Fruit fly (Drosophila melanogaster) whole organism, embryonic: Measurements from ENCODE around the gene Pka-C3.

Experiments used
- B-H2 ChIP-seq: fragments of 200-800 bp; sonication (Bioruptor generic); optimal IDR thresholded peaks from 2 replicates; lab custom pipeline; 2018; ENCODE audit warnings: missing biosample characterization, mild to moderate bottlenecking, missing genetic modification characterization
- CG12391 ChIP-seq: fragments of 200-800 bp; sonication (Bioruptor generic); optimal IDR thresholded peaks from 3 replicates; lab custom pipeline; 2018; ENCODE audit warnings: missing biosample characterization, mild to moderate bottlenecking, missing genetic modification characterization, moderate library complexity
- CG12659 ChIP-seq: fragments of 200-800 bp; sonication (Bioruptor generic); optimal IDR thresholded peaks from 3 replicates; lab custom pipeline; 2017; ENCODE audit warnings: mild to moderate bottlenecking, missing biosample characterization, missing genetic modification reagents, missing genetic modification characterization
- CG12942 ChIP-seq: fragments of 200-800 bp; sonication (Bioruptor generic); optimal IDR thresholded peaks from 3 replicates; lab custom pipeline; 2016; ENCODE audit warnings: missing biosample characterization, missing genetic modification characterization
- CG13287 ChIP-seq: fragments of 200-800 bp; sonication (Bioruptor generic); IDR thresholded peaks from 2 replicates; pipeline ENCODE4 v1.3.6; 2022; ENCODE audit warnings: missing biosample characterization, missing genetic modification characterization; ENCODE audit not compliant: partially characterized antibody
- CG13424 ChIP-seq: fragments of 200-800 bp; sonication (Bioruptor generic); optimal IDR thresholded peaks from 2 replicates; lab custom pipeline; 2019; ENCODE audit warnings: missing biosample characterization, mild to moderate bottlenecking, missing genetic modification characterization, moderate library complexity
- CG13624 ChIP-seq: fragments of 200-800 bp; sonication (Bioruptor generic); optimal IDR thresholded peaks from 2 replicates; lab custom pipeline; 2016; ENCODE audit warnings: missing biosample characterization, missing genetic modification characterization
- CG14050 ChIP-seq: fragments of 200-800 bp; sonication (Bioruptor generic); IDR thresholded peaks from 3 replicates; pipeline ENCODE4 v1.3.6; 2022; ENCODE audit warnings: missing biosample characterization, missing genetic modification characterization
- CG17359 ChIP-seq: fragments of 200-800 bp; sonication (Bioruptor generic); optimal IDR thresholded peaks from 3 replicates; lab custom pipeline; 2018; ENCODE audit warnings: missing biosample characterization, mild to moderate bottlenecking, missing genetic modification characterization, moderate library complexity
- CG18011 ChIP-seq: fragments of 200-800 bp; sonication (Bioruptor generic); optimal IDR thresholded peaks from 2 replicates; lab custom pipeline; 2017; ENCODE audit warnings: missing biosample characterization, missing genetic modification characterization, mild to moderate bottlenecking, moderate library complexity, missing genotype
- CG32532 ChIP-seq: fragments of 200-800 bp; sonication (Bioruptor generic); IDR thresholded peaks from 2 replicates; pipeline ENCODE4 v1.3.6; 2022; ENCODE audit warnings: missing biosample characterization, missing genetic modification characterization
- CG3281 ChIP-seq: fragments of 200-800 bp; sonication (Bioruptor generic); optimal IDR thresholded peaks from 3 replicates; lab custom pipeline; 2017; ENCODE audit warnings: missing biosample characterization, mild to moderate bottlenecking, missing genetic modification characterization
- CG3995 ChIP-seq: fragments of 200-800 bp; sonication (Bioruptor generic); optimal IDR thresholded peaks from 3 replicates; lab custom pipeline; 2016; ENCODE audit warnings: missing biosample characterization, missing genetic modification characterization
- CG4820 ChIP-seq: fragments of 200-800 bp; sonication (Bioruptor generic); optimal IDR thresholded peaks from 3 replicates; lab custom pipeline; 2016; ENCODE audit warnings: missing biosample characterization, missing genetic modification characterization
- CG6765 ChIP-seq: fragments of 200-800 bp; sonication (Bioruptor generic); optimal IDR thresholded peaks from 3 replicates; lab custom pipeline; 2017; ENCODE audit warnings: missing biosample characterization, mild to moderate bottlenecking, missing genetic modification characterization
- CG7963 ChIP-seq: fragments of 200-800 bp; sonication (Bioruptor generic); IDR thresholded peaks from 3 replicates; pipeline ENCODE4 v1.3.6; 2022; ENCODE audit warnings: missing biosample characterization, missing genetic modification characterization; ENCODE audit not compliant: partially characterized antibody
- CG9932 ChIP-seq: fragments of 200-800 bp; sonication (Bioruptor generic); IDR thresholded peaks from 2 replicates; pipeline ENCODE4 v1.3.6; 2022; ENCODE audit warnings: missing biosample characterization, missing genetic modification characterization
- D19B ChIP-seq: fragments of 200-800 bp; sonication (Bioruptor generic); optimal IDR thresholded peaks from 2 replicates; lab custom pipeline; 2017; ENCODE audit warnings: missing biosample characterization, mild to moderate bottlenecking, missing genetic modification characterization
- Dad ChIP-seq: fragments of 200-800 bp; sonication (Bioruptor generic); optimal IDR thresholded peaks from 3 replicates; lab custom pipeline; 2016; ENCODE audit warnings: missing biosample characterization, missing genetic modification characterization
- ERR ChIP-seq: fragments of 200-800 bp; sonication (Bioruptor generic); optimal IDR thresholded peaks from 2 replicates; lab custom pipeline; 2016; ENCODE audit warnings: missing biosample characterization, missing genetic modification characterization
- Ets65A ChIP-seq: fragments of 200-800 bp; sonication (Bioruptor generic); peaks from one replicate; lab custom pipeline; 2016; ENCODE audit warnings: missing biosample characterization, missing genetic modification characterization
- HmgZ ChIP-seq: fragments of 200-800 bp; sonication (Bioruptor generic); optimal IDR thresholded peaks from 2 replicates; lab custom pipeline; 2018; ENCODE audit warnings: missing biosample characterization, mild to moderate bottlenecking, missing genetic modification characterization
- Hmr ChIP-seq: fragments of 200-800 bp; sonication (Bioruptor generic); optimal IDR thresholded peaks from 3 replicates; lab custom pipeline; 2017; ENCODE audit warnings: mild to moderate bottlenecking, missing biosample characterization, missing genetic modification reagents, missing genetic modification characterization
- Hr3 ChIP-seq: fragments of 200-800 bp; sonication (Bioruptor generic); optimal IDR thresholded peaks from 3 replicates; lab custom pipeline; 2016; ENCODE audit warnings: missing biosample characterization, missing genetic modification characterization
- Hr78 ChIP-seq, 2 experiments: fragments of 200-800 bp in 1 of 2; fragments of >200 bp in 1 of 2; sonication (Bioruptor generic) in 1 of 2; optimal IDR thresholded peaks; 2 replicates each; lab custom pipeline; 2017 to 2019; ENCODE audit warnings: missing biosample characterization in 2 of 2, missing genetic modification characterization in 2 of 2, mild to moderate bottlenecking in 1 of 2, moderate library complexity in 1 of 2
- Lhr ChIP-seq: fragments of 200-800 bp; sonication (Bioruptor generic); optimal IDR thresholded peaks from 3 replicates; lab custom pipeline; 2017; ENCODE audit warnings: mild to moderate bottlenecking, missing biosample characterization, missing genetic modification reagents, missing genetic modification characterization
- Mad ChIP-seq: fragments of 200-800 bp; sonication (Bioruptor generic); optimal IDR thresholded peaks from 2 replicates; lab custom pipeline; 2016; ENCODE audit warnings: missing biosample characterization, missing genetic modification characterization
- Meics ChIP-seq: fragments of 200-800 bp; sonication (Bioruptor generic); optimal IDR thresholded peaks from 2 replicates; lab custom pipeline; 2017; ENCODE audit warnings: missing biosample characterization, mild to moderate bottlenecking, missing genetic modification characterization
- Opbp ChIP-seq: fragments of 200-800 bp; sonication (Bioruptor generic); IDR thresholded peaks from 3 replicates; pipeline ENCODE4 v1.3.6; 2022; ENCODE audit warnings: missing biosample characterization, missing genetic modification characterization; ENCODE audit not compliant: partially characterized antibody
- Trl ChIP-seq, 3 experiments: fragments of >200 bp in 2 of 3; fragments of 200-800 bp in 1 of 3; sonication (Bioruptor generic) in 1 of 3; optimal IDR thresholded peaks; 2 replicates in 1 of 3; 3 replicates in 2 of 3; lab custom pipeline; 2016 to 2017; ENCODE audit warnings: missing biosample characterization in 1 of 3, missing genetic modification characterization in 1 of 3
- Usf ChIP-seq: fragments of 200-800 bp; sonication (Bioruptor generic); optimal IDR thresholded peaks from 2 replicates; lab custom pipeline; 2017; ENCODE audit warnings: missing genotype, missing biosample characterization, missing genetic modification characterization
- YL-1 ChIP-seq: fragments of 200-800 bp; sonication (Bioruptor generic); optimal IDR thresholded peaks from 3 replicates; lab custom pipeline; 2017; ENCODE audit warnings: missing biosample characterization, mild to moderate bottlenecking, missing genetic modification characterization
- chinmo ChIP-seq: fragments of 200-800 bp; sonication (Bioruptor generic); IDR thresholded peaks from 4 replicates; pipeline ENCODE4 v1.3.6; 2022; ENCODE audit warnings: missing biosample characterization, missing genetic modification characterization; ENCODE audit not compliant: partially characterized antibody
- crc ChIP-seq: fragments of 200-800 bp; sonication (Bioruptor generic); optimal IDR thresholded peaks from 2 replicates; lab custom pipeline; 2016; ENCODE audit warnings: missing biosample characterization, missing genetic modification characterization
- crp ChIP-seq, 2 experiments: fragments of 200-800 bp; sonication (Bioruptor generic); optimal IDR thresholded peaks; 2 replicates in 1 of 2; 3 replicates in 1 of 2; lab custom pipeline; 2017; ENCODE audit warnings: missing biosample characterization in 2 of 2, missing genetic modification characterization in 2 of 2, mild to moderate bottlenecking in 1 of 2, moderate library complexity in 1 of 2
- dati ChIP-seq: fragments of 200-800 bp; sonication (Bioruptor generic); IDR thresholded peaks from 2 replicates; pipeline ENCODE4 v1.3.6; 2022; ENCODE audit warnings: missing biosample characterization, missing genetic modification characterization
- esg ChIP-seq: fragments of 200-800 bp; sonication (Bioruptor generic); conservative IDR thresholded peaks from 2 replicates; pipeline ENCODE4 v1.3.6; 2022; ENCODE audit warnings: missing biosample characterization, missing genetic modification characterization
- fu2 ChIP-seq: fragments of 200-800 bp; sonication (Bioruptor generic); optimal IDR thresholded peaks from 2 replicates; lab custom pipeline; 2016; ENCODE audit warnings: missing biosample characterization, missing genetic modification characterization
- gsb ChIP-seq: fragments of 200-800 bp; sonication (Bioruptor generic); IDR thresholded peaks from 2 replicates; pipeline ENCODE4 v1.3.6; 2022; ENCODE audit warnings: missing biosample characterization, missing genetic modification characterization
- ken ChIP-seq: fragments of 200-800 bp; sonication (Bioruptor generic); IDR thresholded peaks from 3 replicates; pipeline ENCODE4 v1.3.6; 2022; ENCODE audit warnings: missing biosample characterization, missing genetic modification characterization
- lbe ChIP-seq: fragments of 200-800 bp; sonication (Bioruptor generic); optimal IDR thresholded peaks from 2 replicates; lab custom pipeline; 2016; ENCODE audit warnings: missing biosample characterization, mild to moderate bottlenecking, missing genetic modification characterization
- nerfin-1 ChIP-seq: fragments of 200-800 bp; sonication (Bioruptor generic); optimal IDR thresholded peaks from 3 replicates; lab custom pipeline; 2019; ENCODE audit warnings: missing biosample characterization, mild to moderate bottlenecking, missing genetic modification characterization, moderate library complexity
- pzg ChIP-seq: fragments of 200-800 bp; sonication (Bioruptor generic); optimal IDR thresholded peaks from 3 replicates; lab custom pipeline; 2018; ENCODE audit warnings: missing biosample characterization, mild to moderate bottlenecking, missing genetic modification characterization, moderate library complexity
- sens-2 ChIP-seq: fragments of 200-800 bp; sonication (Bioruptor generic); IDR thresholded peaks from 2 replicates; pipeline ENCODE4 v1.3.6; 2022; ENCODE audit warnings: missing biosample characterization, missing genetic modification characterization
- sisA ChIP-seq: fragments of 200-800 bp; sonication (Bioruptor generic); IDR thresholded peaks from 2 replicates; pipeline ENCODE4 v1.3.6; 2022; ENCODE audit warnings: missing biosample characterization, missing genetic modification characterization
- trh ChIP-seq: fragments of 200-800 bp; sonication (Bioruptor generic); optimal IDR thresholded peaks from 2 replicates; lab custom pipeline; 2016; ENCODE audit warnings: missing biosample characterization, missing genetic modification characterization
- tx ChIP-seq: fragments of 200-800 bp; sonication (Bioruptor generic); optimal IDR thresholded peaks from 2 replicates; lab custom pipeline; 2016; ENCODE audit warnings: missing biosample characterization, missing genetic modification characterization
- zfh1 ChIP-seq: fragments of 200-800 bp; sonication (Bioruptor generic); IDR thresholded peaks from 3 replicates; pipeline ENCODE4 v1.3.6; 2022; ENCODE audit warnings: missing biosample characterization, missing genetic modification characterization

The Pka-C3 gene

DNA sequence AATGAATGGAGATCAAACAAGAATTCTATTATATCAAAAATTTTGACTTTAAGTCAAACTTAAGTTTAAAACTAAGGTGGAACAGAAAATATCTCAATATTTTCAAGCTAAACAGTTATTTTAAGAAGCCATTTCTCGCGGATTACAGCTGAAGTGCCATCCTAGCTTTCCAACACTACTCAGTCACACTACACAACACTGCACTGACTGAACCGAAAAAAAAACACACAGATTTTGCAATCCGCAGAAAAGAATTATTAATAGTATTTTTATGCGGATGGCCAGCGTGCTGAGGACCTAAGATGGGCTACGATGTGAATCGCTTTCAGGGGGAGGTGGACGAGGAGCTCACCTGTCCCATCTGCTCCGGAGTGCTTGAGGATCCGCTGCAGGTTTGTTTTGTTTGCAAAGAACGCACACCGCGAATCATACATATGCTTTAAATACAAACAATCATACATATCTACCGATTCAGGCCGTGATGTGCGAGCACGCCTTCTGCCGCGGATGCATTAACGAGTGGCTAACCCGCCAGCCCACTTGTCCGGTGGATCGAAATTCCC is 1.9 kb upstream of the Pka-C3 start, which contains the start of gene elgi (continued):
- TF ChIP-seq chinmo (GFP tag; lab: Robert Waterston, UW), result 0 out of 4 replicates have a peak, but pooled peaks have one; percentile 11
- no peak for TF ChIP-seq ERR
- peak; percentile 15 for TF ChIP-seq tx (GFP tag; lab: Kevin White, UChicago)
- TF ChIP-seq CG4820 (GFP tag; lab: Kevin White, UChicago), result peak; percentile 47
- peak; percentile 58; the same call in 1 of the 2 replicates for TF ChIP-seq CG32532 (GFP tag; lab: Robert Waterston, UW)
- TF ChIP-seq CG12391 (tag; lab: Kevin White, UChicago), result peak; percentile 47
- TF ChIP-seq CG13624 (GFP tag; lab: Kevin White, UChicago), result peak; percentile 69
- peak; percentile 58 for TF ChIP-seq CG13287 (GFP tag; lab: Robert Waterston, UW)
- TF ChIP-seq sens-2 (GFP tag; lab: Robert Waterston, UW), result no peak
- no peak for TF ChIP-seq CG14050 (GFP tag; lab: Robert Waterston, UW)
- TF ChIP-seq CG6765 (GFP tag; lab: Kevin White, UChicago), result peak; percentile 27
- peak; percentile 68 for TF ChIP-seq pzg
- peak; percentile 72 for TF ChIP-seq HmgZ
- TF ChIP-seq crp (GFP tag; optimal IDR thresholded peaks at IDR 0.05; lab: Kevin White, UChicago), result peak in 1 of 2 experiments; percentile 71
- peak; percentile 53 for TF ChIP-seq Hr3
- TF ChIP-seq dati (GFP tag; lab: Robert Waterston, UW), result no peak
- peak; percentile 86 for TF ChIP-seq YL-1 (GFP tag; lab: Kevin White, UChicago)
- no peak for TF ChIP-seq Usf (GFP tag; lab: Kevin White, UChicago)
- TF ChIP-seq crc (GFP tag; lab: Kevin White, UChicago), result no peak
- TF ChIP-seq nerfin-1 (tag; lab: Kevin White, UChicago), result peak; percentile 18
- peak; percentile 3 for TF ChIP-seq CG13424
- peak; percentile 57 for TF ChIP-seq Hmr (GFP tag; lab: Kevin White, UChicago)
- TF ChIP-seq esg (GFP tag; lab: Robert Waterston, UW), result no peak
- TF ChIP-seq sisA (GFP tag; lab: Robert Waterston, UW), result 0 out of 2 replicates have a peak, but pooled peaks have one; percentile 25
- peak; percentile 78 for TF ChIP-seq lbe
- TF ChIP-seq CG9932 (GFP tag; lab: Robert Waterston, UW), result peak; percentile 82
- TF ChIP-seq B-H2 (GFP tag; lab: Kevin White, UChicago), result peak; percentile 75
- TF ChIP-seq gsb (GFP tag; lab: Robert Waterston, UW), result 0 out of 2 replicates have a peak, but pooled peaks have one; percentile 24
- TF ChIP-seq Lhr (GFP tag; lab: Kevin White, UChicago), result no peak
- TF ChIP-seq zfh1, result peak; percentile 55; the same call in 1 of the 3 replicates
- peak; percentile 43 for TF ChIP-seq Dad (GFP tag; lab: Kevin White, UChicago)
- peak; percentile 63 for TF ChIP-seq CG12659 (GFP tag; lab: Kevin White, UChicago)
- TF ChIP-seq CG3995 (GFP tag; lab: Kevin White, UChicago), result peak; percentile 70
- TF ChIP-seq CG3281 (GFP tag; lab: Kevin White, UChicago), result peak; percentile 43
- peak; percentile 34 for TF ChIP-seq CG18011
- TF ChIP-seq Ets65A (GFP tag; lab: Kevin White, UChicago), result peak; percentile 94
- TF ChIP-seq Trl (optimal IDR thresholded peaks at IDR 0.05; lab: Kevin White, UChicago), result no peak
- peak; percentile 71 for TF ChIP-seq Trl (GFP tag; optimal IDR thresholded peaks at IDR 0.05; lab: Kevin White, UChicago)
- TF ChIP-seq CG12942 (GFP tag; lab: Kevin White, UChicago), result peak; percentile 51
- TF ChIP-seq trh (GFP tag; lab: Kevin White, UChicago), result no peak
- no peak for TF ChIP-seq Hr78 (GFP tag; optimal IDR thresholded peaks at IDR 0.05; lab: Kevin White, UChicago)
- no peak for TF ChIP-seq D19B (GFP tag; lab: Kevin White, UChicago)
- TF ChIP-seq Opbp, result 0 out of 3 replicates have a peak, but pooled peaks have one; percentile 18
- peak; percentile 41 for TF ChIP-seq Meics
- TF ChIP-seq fu2, result peak; percentile 58
- peak; percentile 74; the same call in 2 of the 3 replicates for TF ChIP-seq ken (GFP tag; lab: Robert Waterston, UW)
- TF ChIP-seq CG17359 (tag; lab: Kevin White, UChicago), result peak; percentile 34
- no peak for TF ChIP-seq CG7963 (GFP tag; lab: Robert Waterston, UW)
- TF ChIP-seq Mad (GFP tag; lab: Kevin White, UChicago), result peak; percentile 9
